Worm (Caenorhabditis elegans) whole organism, young adult: Measurements from ENCODE around the gene Y51A2D.13.

Experiments used
- B0336.3 ChIP-seq: fragments of 200-800 bp; sonication (Bioruptor generic); IDR thresholded peaks from 2 replicates; pipeline ENCODE4 v1.3.6; 2022; ENCODE audit warnings: missing genetic modification characterization, missing compliant biosample characterization
- D2030.7 ChIP-seq: fragments of 200-800 bp; sonication (Bioruptor generic); IDR thresholded peaks from 2 replicates; pipeline ENCODE4 v1.3.6; 2022; ENCODE audit warnings: missing genetic modification reagents, missing genetic modification characterization, missing compliant biosample characterization
- F37B4.10 ChIP-seq: fragments of 200-800 bp; sonication (Bioruptor generic); IDR thresholded peaks from 2 replicates; pipeline ENCODE4 v1.3.6; 2022; ENCODE audit warnings: missing genetic modification characterization, missing compliant biosample characterization
- Y53F4B.3 ChIP-seq: fragments of 200-800 bp; sonication (Bioruptor generic); IDR thresholded peaks from 2 replicates; pipeline ENCODE4 v1.3.6; 2022; ENCODE audit warnings: missing genetic modification reagents, missing genetic modification characterization, missing compliant biosample characterization
- Y95B8A.8 ChIP-seq: fragments of 200-800 bp; sonication (Bioruptor generic); IDR thresholded peaks from 2 replicates; pipeline ENCODE4 v1.3.6; 2022; ENCODE audit warnings: missing genetic modification reagents, missing genetic modification characterization, missing compliant biosample characterization
- athp-1 ChIP-seq: sonication (generic microtip); optimal IDR thresholded peaks from 2 replicates; lab custom pipeline; 2017; ENCODE audit warnings: mild to moderate bottlenecking, missing genetic modification characterization, missing compliant biosample characterization
- attf-6 ChIP-seq: fragments of 200-800 bp; sonication (Bioruptor generic); IDR thresholded peaks from 2 replicates; pipeline ENCODE4 v1.3.6; 2022; ENCODE audit warnings: missing genetic modification reagents, missing genetic modification characterization, missing compliant biosample characterization
- die-1 ChIP-seq: sonication (generic microtip); optimal IDR thresholded peaks from 2 replicates; lab custom pipeline; 2016; ENCODE audit warnings: missing genotype, mild to moderate bottlenecking, missing genetic modification characterization, missing compliant biosample characterization
- hmg-1.2 ChIP-seq: fragments of 200-800 bp; sonication (Bioruptor generic); IDR thresholded peaks from 2 replicates; pipeline ENCODE4 v1.3.6; 2022; ENCODE audit warnings: missing genetic modification reagents, missing genetic modification characterization, missing compliant biosample characterization
- mcd-1 ChIP-seq: fragments of 200-800 bp; sonication (Bioruptor generic); IDR thresholded peaks from 2 replicates; pipeline ENCODE4 v1.3.6; 2022; ENCODE audit warnings: missing genetic modification reagents, missing genetic modification characterization, missing compliant biosample characterization
- mes-4 ChIP-seq: sonication (generic microtip); optimal IDR thresholded peaks from 2 replicates; lab custom pipeline; 2016; ENCODE audit warnings: missing genotype, missing genetic modification characterization, missing compliant biosample characterization
- nhr-90 ChIP-seq: sonication (generic microtip); optimal IDR thresholded peaks from 2 replicates; lab custom pipeline; 2016; ENCODE audit warnings: missing genotype, mild to moderate bottlenecking, missing genetic modification characterization, missing compliant biosample characterization
- rpc-1 ChIP-seq, 2 experiments: fragments of 150-350 bp in 1 of 2; sonication (generic microtip) in 1 of 2; optimal IDR thresholded peaks; 2 replicates each; lab custom pipeline; 2014 to 2018; ENCODE audit warnings: missing biosample characterization in 1 of 2, missing genetic modification characterization in 1 of 2, missing genetic modification reagents in 1 of 2, missing genotype in 1 of 2
- snpc-1.3 ChIP-seq: sonication (generic microtip); optimal IDR thresholded peaks from 2 replicates; lab custom pipeline; 2017; ENCODE audit warnings: missing genetic modification characterization, mild to moderate bottlenecking, missing compliant biosample characterization, antibody characterized with exemption, moderate library complexity, missing genotype, missing genetic modification reagents; ENCODE audit not compliant: insufficient read depth
- snpc-3.4 ChIP-seq: sonication (generic microtip); optimal IDR thresholded peaks from 2 replicates; lab custom pipeline; 2017; ENCODE audit warnings: missing genetic modification characterization, mild to moderate bottlenecking, missing compliant biosample characterization, antibody characterized with exemption, moderate library complexity, missing genotype, missing genetic modification reagents
- sptf-2 ChIP-seq: fragments of 200-800 bp; sonication (Bioruptor generic); optimal IDR thresholded peaks from 2 replicates; lab custom pipeline; 2018; ENCODE audit warnings: mild to moderate bottlenecking, missing genetic modification characterization, missing compliant biosample characterization
- tbp1 ChIP-seq: fragments of 200-800 bp; sonication (Bioruptor generic); optimal IDR thresholded peaks from 2 replicates; lab custom pipeline; 2018; ENCODE audit warnings: mild to moderate bottlenecking, missing genetic modification characterization, missing compliant biosample characterization

The Y51A2D.13 gene

ce11 chrV:18533606-18534005 is 46.0 kb downstream of the Y51A2D.13 start, which contains the start of gene ints-5 (continued):
- TF ChIP-seq nhr-90 (tag; lab: Kevin White, UChicago) (no peak), sptf-2 (GFP tag; lab: Kevin White, UChicago) (no peak), mes-4 (no peak), mcd-1 (GFP tag; lab: Robert Waterston, UW) (peak; percentile 94), rpc-1 (optimal IDR thresholded peaks at IDR 0.05; lab: Kevin White, UChicago) (no peak), rpc-1 (tag; optimal IDR thresholded peaks at IDR 0.05; lab: Kevin White, UChicago) (no peak), B0336.3 (GFP tag; lab: Robert Waterston, UW) (no peak), athp-1 (tag; lab: Kevin White, UChicago) (no peak), attf-6 (GFP tag; lab: Robert Waterston, UW) (no peak)

DNA sequence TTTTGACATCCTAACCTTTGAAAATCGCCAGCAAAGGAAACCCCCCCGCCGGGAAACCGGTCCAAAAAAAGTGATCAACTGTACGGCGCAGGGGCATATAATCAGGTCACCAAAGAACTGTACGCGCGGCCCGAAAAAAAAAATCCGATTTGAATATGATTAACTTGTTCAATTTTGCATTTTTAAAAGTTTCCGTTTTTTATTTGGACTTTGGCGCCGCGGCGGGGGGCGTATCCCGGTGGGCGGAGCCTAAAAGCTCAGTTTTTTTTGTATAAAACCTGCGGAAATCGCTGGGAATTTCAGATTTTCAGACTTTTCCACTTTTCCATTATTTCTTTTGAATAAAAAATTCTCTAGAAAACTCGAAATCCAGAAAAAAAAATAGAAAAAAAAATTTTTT is 55.1 kb downstream of the Y51A2D.13 start, which contains the start of gene hmit-1.2:
Gene hmit-1.2, plus strand, starts transcription at position 301 of the 400 bp plus-strand sequence.
- TF ChIP-seq die-1 (tag; lab: Kevin White, UChicago) (no peak), F37B4.10 (GFP tag; lab: Robert Waterston, UW) (no peak), D2030.7 (GFP tag; lab: Robert Waterston, UW) (no peak), tbp1 (no peak), snpc-3.4 (tag; lab: Kevin White, UChicago) (no peak), snpc-1.3 (tag; lab: Kevin White, UChicago) (no peak), Y53F4B.3 (GFP tag; lab: Robert Waterston, UW) (no peak), Y95B8A.8 (GFP tag; lab: Robert Waterston, UW) (no peak), athp-1 (tag; lab: Kevin White, UChicago) (no peak), hmg-1.2 (GFP tag; lab: Robert Waterston, UW) (no peak)
- TF ChIP-seq, all 124 proteins: peak for 0
